Worm (Caenorhabditis elegans) whole organism, young adult: ENCODE measurements around the gene lys-10.

ENCODE experiments used
- B0336.3 ChIP-seq: fragments of 200-800 bp; sonication (Bioruptor generic); IDR thresholded peaks from 2 replicates; pipeline ENCODE4 v1.3.6; 2022; ENCODE audit warnings: missing genetic modification characterization, missing compliant biosample characterization
- F23B12.7 ChIP-seq: sonication (generic microtip); optimal IDR thresholded peaks from 2 replicates; lab custom pipeline; 2017; ENCODE audit warnings: missing genetic modification characterization, mild to moderate bottlenecking, missing compliant biosample characterization, antibody characterized with exemption, moderate library complexity; ENCODE audit not compliant: insufficient read depth
- F33H1.4 ChIP-seq: fragments of 200-800 bp; sonication (Bioruptor generic); IDR thresholded peaks from 2 replicates; pipeline ENCODE4 v1.3.6; 2022; ENCODE audit warnings: missing genetic modification reagents, missing genetic modification characterization, missing compliant biosample characterization
- F37B4.10 ChIP-seq: fragments of 200-800 bp; sonication (Bioruptor generic); IDR thresholded peaks from 2 replicates; pipeline ENCODE4 v1.3.6; 2022; ENCODE audit warnings: missing genetic modification characterization, missing compliant biosample characterization
- F49E8.2 ChIP-seq: sonication (generic microtip); optimal IDR thresholded peaks from 3 replicates; lab custom pipeline; 2017; ENCODE audit warnings: missing genetic modification characterization, mild to moderate bottlenecking, missing compliant biosample characterization, antibody characterized with exemption, moderate library complexity; ENCODE audit not compliant: insufficient read depth
- F57A8.1 ChIP-seq: fragments of 200-800 bp; sonication (Bioruptor generic); optimal IDR thresholded peaks from 2 replicates; lab custom pipeline; 2018; ENCODE audit warnings: mild to moderate bottlenecking, missing genetic modification characterization, moderate library complexity, missing compliant biosample characterization
- K11D2.4 ChIP-seq: fragments of 200-800 bp; sonication (Bioruptor generic); IDR thresholded peaks from 2 replicates; pipeline ENCODE4 v1.3.6; 2022; ENCODE audit warnings: missing genetic modification reagents, missing genetic modification characterization, missing compliant biosample characterization
- Y95B8A.8 ChIP-seq: fragments of 200-800 bp; sonication (Bioruptor generic); IDR thresholded peaks from 2 replicates; pipeline ENCODE4 v1.3.6; 2022; ENCODE audit warnings: missing genetic modification reagents, missing genetic modification characterization, missing compliant biosample characterization
- aptf-3 ChIP-seq: fragments of 200-800 bp; sonication (Bioruptor generic); IDR thresholded peaks from 2 replicates; pipeline ENCODE4 v1.3.6; 2022; ENCODE audit warnings: missing genetic modification characterization, missing compliant biosample characterization
- attf-5 ChIP-seq: fragments of 200-800 bp; sonication (Bioruptor generic); optimal IDR thresholded peaks from 2 replicates; lab custom pipeline; 2018; ENCODE audit warnings: mild to moderate bottlenecking, missing genetic modification characterization, missing compliant biosample characterization
- attf-6 ChIP-seq: fragments of 200-800 bp; sonication (Bioruptor generic); IDR thresholded peaks from 2 replicates; pipeline ENCODE4 v1.3.6; 2022; ENCODE audit warnings: missing genetic modification reagents, missing genetic modification characterization, missing compliant biosample characterization
- cebp-2 ChIP-seq: fragments of 200-800 bp; sonication (Bioruptor generic); IDR thresholded peaks from 2 replicates; pipeline ENCODE4 v1.3.6; 2022; ENCODE audit warnings: missing genetic modification characterization, missing compliant biosample characterization
- ceh-91 ChIP-seq: fragments of 200-800 bp; sonication (Bioruptor generic); IDR thresholded peaks from 2 replicates; pipeline ENCODE4 v1.3.6; 2022; ENCODE audit warnings: missing genetic modification reagents, missing genetic modification characterization, missing compliant biosample characterization
- dox-1 ChIP-seq: fragments of 200-800 bp; sonication (Bioruptor generic); IDR thresholded peaks from 2 replicates; pipeline ENCODE4 v1.3.6; 2022; ENCODE audit warnings: missing genetic modification reagents, missing genetic modification characterization, missing compliant biosample characterization
- dpl-1 ChIP-seq: fragments of 150-350 bp; optimal IDR thresholded peaks from 2 replicates; lab custom pipeline; 2014; ENCODE audit warnings: missing biosample characterization, missing genetic modification reagents, missing genetic modification characterization
- egl-44 ChIP-seq: fragments of 200-800 bp; sonication (Bioruptor generic); IDR thresholded peaks from 2 replicates; pipeline ENCODE4 v1.3.6; 2022; ENCODE audit warnings: missing genetic modification reagents, missing genetic modification characterization, missing compliant biosample characterization
- hlh-12 ChIP-seq: sonication (generic microtip); optimal IDR thresholded peaks from 2 replicates; lab custom pipeline; 2016; ENCODE audit warnings: missing genetic modification characterization, missing compliant biosample characterization
- hlh-26 ChIP-seq: fragments of 200-800 bp; sonication (Bioruptor generic); conservative IDR thresholded peaks from 2 replicates; pipeline ENCODE4 v1.3.6; 2022; ENCODE audit warnings: missing genetic modification reagents, missing genetic modification characterization, missing compliant biosample characterization
- hmg-20 ChIP-seq: fragments of 200-800 bp; sonication (Bioruptor generic); IDR thresholded peaks from 2 replicates; pipeline ENCODE4 v1.3.6; 2022; ENCODE audit warnings: missing genetic modification reagents, missing genetic modification characterization, missing compliant biosample characterization
- hrde-1 ChIP-seq: sonication (generic microtip); optimal IDR thresholded peaks from 2 replicates; lab custom pipeline; 2016; ENCODE audit warnings: missing genetic modification characterization, mild to moderate bottlenecking, missing compliant biosample characterization, moderate library complexity, missing genotype, missing genetic modification reagents, borderline replicate concordance
- let-607 ChIP-seq, 2 experiments: fragments of 200-800 bp in 1 of 2; sonication (Bioruptor generic) in 1 of 2; sonication (generic microtip) in 1 of 2; optimal IDR thresholded peaks; 2 replicates each; lab custom pipeline; 2016 to 2018; ENCODE audit warnings: mild to moderate bottlenecking in 2 of 2, missing compliant biosample characterization in 2 of 2, missing genetic modification characterization in 2 of 2, moderate library complexity in 2 of 2, missing genotype in 1 of 2
- lin-26 ChIP-seq: fragments of 200-800 bp; sonication (Bioruptor generic); IDR thresholded peaks from 2 replicates; pipeline ENCODE4 v1.3.6; 2022; ENCODE audit warnings: missing genetic modification reagents, missing genetic modification characterization, missing compliant biosample characterization
- lin-54 ChIP-seq: fragments of 200-800 bp; sonication (Bioruptor generic); optimal IDR thresholded peaks from 2 replicates; lab custom pipeline; 2018; ENCODE audit warnings: mild to moderate bottlenecking, missing genetic modification characterization, missing compliant biosample characterization
- lir-1 ChIP-seq: fragments of 200-800 bp; sonication (Bioruptor generic); conservative IDR thresholded peaks from 2 replicates; pipeline ENCODE4 v1.3.6; 2022; ENCODE audit warnings: missing genetic modification reagents, missing genetic modification characterization, missing compliant biosample characterization
- lsl-1 ChIP-seq: fragments of 200-800 bp; sonication (Bioruptor generic); optimal IDR thresholded peaks from 2 replicates; lab custom pipeline; 2018; ENCODE audit warnings: mild to moderate bottlenecking, missing genetic modification characterization, moderate library complexity, missing compliant biosample characterization
- mxl-1 ChIP-seq: sonication (generic microtip); optimal IDR thresholded peaks from 2 replicates; lab custom pipeline; 2016; ENCODE audit warnings: missing genetic modification characterization, missing compliant biosample characterization
- nhr-120 ChIP-seq: fragments of 200-800 bp; sonication (Bioruptor generic); IDR thresholded peaks from 2 replicates; pipeline ENCODE4 v1.3.6; 2022; ENCODE audit warnings: missing genetic modification characterization, missing compliant biosample characterization
- nhr-179 ChIP-seq: sonication (generic microtip); optimal IDR thresholded peaks from 2 replicates; lab custom pipeline; 2016; ENCODE audit warnings: mild to moderate bottlenecking, missing genetic modification characterization, missing compliant biosample characterization
- rcor-1 ChIP-seq: fragments of 200-800 bp; sonication (Bioruptor generic); IDR thresholded peaks from 2 replicates; pipeline ENCODE4 v1.3.6; 2022; ENCODE audit warnings: missing genetic modification reagents, missing genetic modification characterization, missing compliant biosample characterization
- rec-8 ChIP-seq, 2 experiments: sonication (generic microtip); optimal IDR thresholded peaks; 2 replicates each; lab custom pipeline; 2016; ENCODE audit warnings: mild to moderate bottlenecking in 2 of 2, missing genetic modification characterization in 2 of 2, missing genetic modification reagents in 2 of 2, missing genotype in 2 of 2, missing biosample characterization in 1 of 2, missing compliant biosample characterization in 1 of 2, moderate library complexity in 1 of 2
- snpc-1.3 ChIP-seq: sonication (generic microtip); optimal IDR thresholded peaks from 2 replicates; lab custom pipeline; 2017; ENCODE audit warnings: missing genetic modification characterization, mild to moderate bottlenecking, missing compliant biosample characterization, antibody characterized with exemption, moderate library complexity, missing genotype, missing genetic modification reagents; ENCODE audit not compliant: insufficient read depth
- snpc-3.4 ChIP-seq: sonication (generic microtip); optimal IDR thresholded peaks from 2 replicates; lab custom pipeline; 2017; ENCODE audit warnings: missing genetic modification characterization, mild to moderate bottlenecking, missing compliant biosample characterization, antibody characterized with exemption, moderate library complexity, missing genotype, missing genetic modification reagents
- xnd-1 ChIP-seq: sonication (generic microtip); optimal IDR thresholded peaks from 2 replicates; lab custom pipeline; 2016; ENCODE audit warnings: missing genotype, missing genetic modification reagents, missing genetic modification characterization, missing compliant biosample characterization
- zfh-2 ChIP-seq: fragments of 200-800 bp; sonication (Bioruptor generic); conservative IDR thresholded peaks from 2 replicates; pipeline ENCODE4 v1.3.6; 2022; ENCODE audit warnings: missing genetic modification reagents, missing genetic modification characterization, missing compliant biosample characterization
- zim-3 ChIP-seq: sonication (generic microtip); optimal IDR thresholded peaks from 2 replicates; lab custom pipeline; 2017; ENCODE audit warnings: mild to moderate bottlenecking, missing genetic modification characterization, moderate library complexity, missing compliant biosample characterization
- ztf-18 ChIP-seq: sonication (generic microtip); optimal IDR thresholded peaks from 2 replicates; lab custom pipeline; 2016; ENCODE audit warnings: missing genotype, mild to moderate bottlenecking, missing genetic modification characterization, missing compliant biosample characterization

lys-10 gene

DNA sequence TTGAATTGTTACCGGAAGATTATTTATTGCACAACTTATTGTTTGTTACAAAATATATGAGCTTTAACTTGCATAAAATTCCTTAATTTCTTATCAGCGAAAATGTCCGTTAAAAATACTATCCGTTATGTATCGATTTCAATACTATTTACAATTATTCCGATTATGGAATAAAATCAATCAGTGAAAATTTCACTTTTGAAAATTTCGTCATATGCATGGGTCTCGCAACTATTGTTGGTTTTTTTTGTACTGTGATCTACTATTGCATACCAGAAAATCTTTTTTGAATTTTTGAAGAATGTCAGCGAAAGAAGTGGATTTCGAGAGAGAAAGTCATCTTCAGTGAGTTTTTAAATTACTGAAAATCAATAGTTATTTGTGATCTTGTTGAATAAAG lies 35.4 kb upstream of the lys-10 start, which contains the start of gene nprl-3:
TSS of gene nprl-3 (plus strand) at position 301 of the 400 bp plus-strand sequence.
- TF ChIP-seq F23B12.7 (tag; lab: Kevin White, UChicago) = no peak
- no peak for TF ChIP-seq hlh-26 (GFP tag; lab: Robert Waterston, UW)
- no peak for TF ChIP-seq F57A8.1 (GFP tag; lab: Kevin White, UChicago)
- no peak for TF ChIP-seq egl-44 (GFP tag; lab: Robert Waterston, UW)
- no peak for TF ChIP-seq mxl-1 (tag; lab: Kevin White, UChicago)
- TF ChIP-seq attf-5 (GFP tag; lab: Kevin White, UChicago) = no peak

DNA sequence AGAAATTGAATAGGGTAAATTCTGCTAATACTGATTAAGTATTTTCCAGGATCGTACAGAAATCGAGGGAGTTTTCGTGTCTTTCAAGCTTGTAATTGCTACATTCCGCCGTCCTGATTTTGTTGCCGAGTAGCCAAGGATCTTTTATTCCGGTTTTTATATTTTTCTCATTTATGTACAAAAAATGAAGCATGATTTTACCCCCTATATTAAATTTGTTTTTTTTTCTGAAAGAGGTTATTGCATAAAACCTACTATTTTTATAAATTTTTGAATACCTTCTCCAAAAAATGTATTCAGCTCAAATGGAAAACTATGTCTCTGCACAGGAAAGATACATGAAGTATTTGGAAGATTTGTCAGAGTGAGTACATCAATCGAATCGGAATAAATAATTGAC lies 33.0 kb upstream of the lys-10 start, which contains the start of gene F35H10.6:
TSS of gene F35H10.6 (plus strand) at position 301 of the 400 bp plus-strand sequence.
- TF ChIP-seq zfh-2 (GFP tag; lab: Robert Waterston, UW) (no peak), aptf-3 (GFP tag; lab: Robert Waterston, UW) (no peak), hmg-20 (GFP tag; lab: Robert Waterston, UW) (no peak), B0336.3 (GFP tag; lab: Robert Waterston, UW) (no peak), ztf-18 (tag; lab: Kevin White, UChicago) (no peak), rcor-1 (GFP tag; lab: Robert Waterston, UW) (no peak), lin-26 (GFP tag; lab: Robert Waterston, UW) (no peak), lir-1 (GFP tag; lab: Robert Waterston, UW) (no peak), F33H1.4 (GFP tag; lab: Robert Waterston, UW) (no peak), let-607 (tag; optimal IDR thresholded peaks at IDR 0.05; lab: Kevin White, UChicago) (no peak), F49E8.2 (tag; lab: Kevin White, UChicago) (no peak), K11D2.4 (GFP tag; lab: Robert Waterston, UW) (no peak), lin-54 (GFP tag; lab: Kevin White, UChicago) (no peak)

- TF ChIP-seq cebp-2 (GFP tag; lab: Robert Waterston, UW) = no peak
- no peak for TF ChIP-seq nhr-179 (tag; lab: Kevin White, UChicago)
- no peak for TF ChIP-seq dox-1 (GFP tag; lab: Robert Waterston, UW)
- no peak for TF ChIP-seq snpc-3.4
- no peak for TF ChIP-seq xnd-1 (tag; lab: Kevin White, UChicago)
- TF ChIP-seq hrde-1 (tag; lab: Kevin White, UChicago) = no peak
- no peak for TF ChIP-seq lsl-1
- no peak for TF ChIP-seq zim-3 (tag; lab: Kevin White, UChicago)
- TF ChIP-seq rec-8 (tag; optimal IDR thresholded peaks at IDR 0.05; lab: Kevin White, UChicago) = no peak
- no peak for TF ChIP-seq nhr-120 (GFP tag; lab: Robert Waterston, UW)
- TF ChIP-seq ceh-91 (GFP tag; lab: Robert Waterston, UW) = no peak
- no peak for TF ChIP-seq attf-6 (GFP tag; lab: Robert Waterston, UW)
- no peak for TF ChIP-seq snpc-1.3 (tag; lab: Kevin White, UChicago)
- no peak for TF ChIP-seq F57A8.1 (GFP tag; lab: Kevin White, UChicago)
- no peak for TF ChIP-seq F37B4.10 (GFP tag; lab: Robert Waterston, UW)
- TF ChIP-seq hlh-12 (tag; lab: Kevin White, UChicago) = no peak
- no peak for TF ChIP-seq F23B12.7 (tag; lab: Kevin White, UChicago)
- no peak for TF ChIP-seq aptf-3 (GFP tag; lab: Robert Waterston, UW)
- TF ChIP-seq dpl-1 = no peak
- TF ChIP-seq Y95B8A.8 (GFP tag; lab: Robert Waterston, UW) = no peak
Measured at ce11 chrIV:8300468-8300867, 32.2 kb upstream of the lys-10 start, which contains the start of gene F35H10.5. Gene F35H10.5, plus strand, starts transcription at chrIV:8300768.
